Worm (Caenorhabditis elegans) whole organism, L2 larva: ENCODE results near the gene pag-3.

Experiments
- C34F6.9 ChIP-seq: fragments of 150-350 bp; optimal IDR thresholded peaks from 2 replicates; lab custom pipeline; 2014; ENCODE audit warnings: missing biosample characterization, missing genetic modification characterization
- F13H6.1 ChIP-seq: sonication (generic microtip); optimal IDR thresholded peaks from 2 replicates; lab custom pipeline; 2016; ENCODE audit warnings: missing genetic modification characterization, missing compliant biosample characterization
- R02D3.7 ChIP-seq: fragments of 150-350 bp; optimal IDR thresholded peaks from 2 replicates; lab custom pipeline; 2014; ENCODE audit warnings: missing biosample characterization, missing genetic modification characterization
- Y55F3AM.14 ChIP-seq: fragments of 200-800 bp; sonication (Bioruptor generic); optimal IDR thresholded peaks from 2 replicates; lab custom pipeline; 2018; ENCODE audit warnings: mild to moderate bottlenecking, missing genetic modification characterization, missing compliant biosample characterization
- ZK546.5 ChIP-seq: sonication (generic microtip); optimal IDR thresholded peaks from 2 replicates; lab custom pipeline; 2017; ENCODE audit warnings: missing biosample characterization, missing genetic modification characterization
- alr-1 ChIP-seq: fragments of 150-350 bp; optimal IDR thresholded peaks from 2 replicates; lab custom pipeline; 2014; ENCODE audit warnings: missing biosample characterization, missing genetic modification characterization
- aly-2 ChIP-seq: fragments of 150-350 bp; optimal IDR thresholded peaks from 2 replicates; lab custom pipeline; 2014; ENCODE audit warnings: missing biosample characterization, missing genetic modification characterization
- ama-1 ChIP-seq: fragments of 150-350 bp; optimal IDR thresholded peaks from 2 replicates; lab custom pipeline; 2018; ENCODE audit warnings: inconsistent platforms
- blmp-1 ChIP-seq: sonication (generic microtip); optimal IDR thresholded peaks from 2 replicates; lab custom pipeline; 2017; ENCODE audit warnings: missing genetic modification characterization, mild to moderate bottlenecking, missing compliant biosample characterization, antibody characterized with exemption, moderate library complexity; ENCODE audit not compliant: insufficient read depth
- crh-2 ChIP-seq: sonication (generic microtip); optimal IDR thresholded peaks from 2 replicates; lab custom pipeline; 2017; ENCODE audit warnings: missing biosample characterization, missing genetic modification characterization
- dmd-4 ChIP-seq: sonication (generic microtip); optimal IDR thresholded peaks from 2 replicates; lab custom pipeline; 2017; ENCODE audit warnings: missing biosample characterization, missing genetic modification characterization
- elt-1 ChIP-seq: fragments of 150-350 bp; optimal IDR thresholded peaks from 2 replicates; lab custom pipeline; 2014; ENCODE audit warnings: missing biosample characterization, missing genetic modification characterization
- fos-1 ChIP-seq: fragments of 150-350 bp; optimal IDR thresholded peaks from 2 replicates; lab custom pipeline; 2014; ENCODE audit warnings: missing biosample characterization, missing genetic modification characterization
- lin-11 ChIP-seq: fragments of 150-350 bp; sonication (generic microtip); optimal IDR thresholded peaks from 2 replicates; lab custom pipeline; 2014; ENCODE audit warnings: missing biosample characterization, missing genetic modification characterization, inconsistent platforms, mixed read lengths
- lin-13 ChIP-seq: fragments of 150-350 bp; optimal IDR thresholded peaks from 2 replicates; lab custom pipeline; 2014; ENCODE audit warnings: missing biosample characterization, missing genetic modification reagents, missing genetic modification characterization
- mab-5 ChIP-seq: fragments of 150-350 bp; optimal IDR thresholded peaks from 2 replicates; lab custom pipeline; 2014; ENCODE audit warnings: missing biosample characterization, missing genetic modification characterization
- mbf-1 ChIP-seq: sonication (generic microtip); optimal IDR thresholded peaks from 2 replicates; lab custom pipeline; 2017; ENCODE audit warnings: missing biosample characterization, missing genetic modification characterization
- nhr-10 ChIP-seq: sonication (generic microtip); optimal IDR thresholded peaks from 2 replicates; lab custom pipeline; 2017; ENCODE audit warnings: missing biosample characterization, missing genetic modification characterization
- nhr-129 ChIP-seq: fragments of 150-350 bp; optimal IDR thresholded peaks from 2 replicates; lab custom pipeline; 2014; ENCODE audit warnings: missing biosample characterization, missing genetic modification characterization
- nhr-23 ChIP-seq: fragments of 150-350 bp; optimal IDR thresholded peaks from 2 replicates; lab custom pipeline; 2014; ENCODE audit warnings: missing biosample characterization, missing genetic modification reagents, missing genetic modification characterization
- nhr-237 ChIP-seq: fragments of 150-350 bp; optimal IDR thresholded peaks from 2 replicates; lab custom pipeline; 2014; ENCODE audit warnings: missing biosample characterization, missing genetic modification characterization
- nhr-6 ChIP-seq: fragments of 150-350 bp; optimal IDR thresholded peaks from 2 replicates; lab custom pipeline; 2014; ENCODE audit warnings: missing biosample characterization, missing genetic modification characterization
- nhr-77 ChIP-seq: fragments of 150-350 bp; optimal IDR thresholded peaks from 2 replicates; lab custom pipeline; 2014; ENCODE audit warnings: missing biosample characterization, missing genetic modification characterization
- skn-1 ChIP-seq: sonication (generic microtip); optimal IDR thresholded peaks from 2 replicates; lab custom pipeline; 2017; ENCODE audit warnings: missing biosample characterization, missing genetic modification characterization
- sma-3 ChIP-seq: sonication (generic microtip); optimal IDR thresholded peaks from 2 replicates; lab custom pipeline; 2016; ENCODE audit warnings: missing genetic modification reagents, missing genetic modification characterization, missing compliant biosample characterization
- sma-9 ChIP-seq, 2 experiments: fragments of 150-350 bp in 1 of 2; sonication (generic microtip) in 1 of 2; optimal IDR thresholded peaks; 2 replicates each; lab custom pipeline; 2014 to 2016; ENCODE audit warnings: missing genetic modification characterization in 2 of 2, mild to moderate bottlenecking in 1 of 2, missing biosample characterization in 1 of 2, missing compliant biosample characterization in 1 of 2, missing genetic modification reagents in 1 of 2, moderate library complexity in 1 of 2
- snpc-4 ChIP-seq: fragments of 150-350 bp; optimal IDR thresholded peaks from 2 replicates; lab custom pipeline; 2014; ENCODE audit warnings: missing biosample characterization, missing genetic modification characterization
- unc-39 ChIP-seq: fragments of 150-350 bp; optimal IDR thresholded peaks from 2 replicates; lab custom pipeline; 2014; ENCODE audit warnings: missing biosample characterization, missing genetic modification characterization
- unc-62 ChIP-seq: fragments of 150-350 bp; optimal IDR thresholded peaks from 2 replicates; lab custom pipeline; 2014; ENCODE audit warnings: missing biosample characterization, missing genetic modification reagents, missing genetic modification characterization
- ztf-1 ChIP-seq: fragments of 200-800 bp; sonication (Bioruptor generic); conservative IDR thresholded peaks from 2 replicates; pipeline ENCODE4 v1.3.6; 2022; ENCODE audit warnings: missing genetic modification characterization, missing compliant biosample characterization
- ztf-11 ChIP-seq: sonication (generic microtip); optimal IDR thresholded peaks from 2 replicates; lab custom pipeline; 2017; ENCODE audit warnings: missing biosample characterization, missing genetic modification characterization
- ztf-4 ChIP-seq: fragments of 150-350 bp; optimal IDR thresholded peaks from 2 replicates; lab custom pipeline; 2014; ENCODE audit warnings: missing biosample characterization, missing genetic modification characterization

pag-3 gene

DNA sequence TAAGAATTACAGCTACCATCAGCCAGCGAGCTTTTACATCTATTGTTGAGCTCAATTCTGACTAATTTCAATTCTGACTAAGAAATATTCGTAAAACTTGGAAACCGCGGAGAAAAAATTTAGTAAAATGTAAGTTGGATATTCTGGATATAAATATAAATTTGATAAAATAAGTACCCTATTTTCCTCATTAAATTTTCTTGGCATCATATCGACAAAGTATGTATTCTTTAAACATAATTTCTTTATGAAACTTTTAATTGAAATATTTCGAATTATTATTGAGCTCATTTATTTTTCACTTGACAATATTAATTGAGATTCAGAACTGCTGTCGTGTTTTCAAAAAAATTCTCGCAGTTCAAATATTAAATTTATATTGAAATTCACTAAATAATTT lies 24.9 kb downstream of the pag-3 start:
- TF ChIP-seq ztf-1 (GFP tag; lab: Robert Waterston, UW) (no peak), nhr-10 (no peak), mbf-1 (no peak), skn-1 (tag; lab: Kevin White, UChicago) (no peak)
- TF ChIP-seq, all 48 proteins: peak for 0

DNA sequence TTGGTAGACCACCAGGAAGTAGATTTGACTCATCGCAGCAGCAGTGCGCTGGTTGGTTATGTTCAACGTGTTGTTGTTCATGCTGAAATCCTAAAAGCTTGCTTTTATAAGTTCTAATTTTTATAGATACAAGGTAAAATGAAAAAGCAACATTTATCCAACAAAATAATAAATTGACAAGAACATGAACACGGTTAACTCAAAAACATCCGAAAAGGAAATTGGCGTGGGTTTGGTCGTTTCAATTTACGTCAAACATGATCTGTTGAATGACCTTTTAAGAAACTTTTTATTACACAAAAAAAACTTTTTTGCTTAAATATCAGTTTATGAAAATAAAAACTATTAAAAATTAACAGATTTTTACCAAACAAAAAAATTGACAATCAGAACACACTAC lies 25.6 kb downstream of the pag-3 start, which contains the start of gene ntr-2:
TSS of gene ntr-2 (minus strand) at position 101 of the 400 bp plus-strand sequence.
- TF ChIP-seq fos-1 (no peak), R02D3.7 (tag; lab: Kevin White, UChicago) (no peak), lin-13 (GFP tag; lab: Kevin White, UChicago) (no peak), dmd-4 (tag; lab: Kevin White, UChicago) (no peak), nhr-77 (no peak), nhr-237 (tag; lab: Kevin White, UChicago) (no peak), ama-1 (lab: Kevin White, UChicago) (no peak), snpc-4 (tag; lab: Kevin White, UChicago) (no peak), skn-1 (tag; lab: Kevin White, UChicago) (no peak), sma-3 (GFP tag; lab: Kevin White, UChicago) (no peak), ztf-1 (GFP tag; lab: Robert Waterston, UW) (no peak), nhr-10 (no peak), nhr-23 (tag; lab: Kevin White, UChicago) (no peak), nhr-6 (tag; lab: Kevin White, UChicago) (no peak), mbf-1 (no peak)

DNA sequence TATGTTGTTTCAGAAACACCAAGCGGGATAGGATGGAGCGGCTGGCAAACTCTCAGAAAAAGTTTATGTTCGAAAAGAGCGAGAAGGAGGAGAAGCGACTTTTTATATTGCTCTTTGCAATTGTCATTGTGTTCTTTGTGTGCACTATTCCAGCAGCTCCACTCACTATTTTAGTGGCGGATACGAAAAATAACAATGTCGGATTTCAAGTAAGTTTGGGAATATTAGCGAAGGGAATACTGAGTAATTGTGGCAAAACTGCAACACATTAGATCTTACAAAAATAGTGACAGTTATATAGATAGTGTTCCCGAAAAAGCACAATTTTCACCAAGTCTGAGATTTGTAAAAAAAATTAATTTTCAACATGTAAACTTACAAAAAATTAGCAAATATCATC lies 31.7 kb downstream of the pag-3 start:
- TF ChIP-seq C34F6.9 (tag; lab: Kevin White, UChicago) (no peak), unc-39 (no peak), dmd-4 (tag; lab: Kevin White, UChicago) (no peak)

DNA sequence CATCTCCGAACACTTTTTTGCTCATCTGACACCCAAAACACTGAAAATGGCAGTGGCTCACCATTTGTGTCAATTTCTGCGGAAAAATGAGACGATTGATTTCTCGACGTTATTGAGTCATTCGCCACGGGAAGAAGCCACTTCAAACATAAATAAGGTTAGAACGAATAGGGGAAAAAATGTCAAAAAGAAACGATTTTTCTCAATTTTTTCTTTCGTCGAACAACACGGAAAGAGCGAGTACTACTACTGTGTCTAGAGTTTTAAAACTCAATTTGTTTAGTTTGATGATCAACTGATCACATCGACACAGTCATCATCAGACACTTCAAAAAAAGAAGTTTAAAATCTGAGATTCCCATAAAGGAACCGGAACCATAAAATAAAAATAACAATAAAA lies 33.6 kb downstream of the pag-3 start:
- TF ChIP-seq ztf-4 (tag; lab: Kevin White, UChicago) = no peak
- TF ChIP-seq nhr-10 = no peak
- no peak for TF ChIP-seq aly-2 (tag; lab: Kevin White, UChicago)
- TF ChIP-seq ztf-1 (GFP tag; lab: Robert Waterston, UW) = no peak
- TF ChIP-seq unc-62 (GFP tag; lab: Kevin White, UChicago) = no peak
- no peak for TF ChIP-seq sma-3 (GFP tag; lab: Kevin White, UChicago)
- no peak for TF ChIP-seq skn-1 (tag; lab: Kevin White, UChicago)
- TF ChIP-seq ZK546.5 (tag; lab: Kevin White, UChicago) = no peak
- no peak for TF ChIP-seq sma-9 (GFP tag; optimal IDR thresholded peaks at IDR 0.05; lab: Kevin White, UChicago)
- no peak for TF ChIP-seq sma-9 (tag; optimal IDR thresholded peaks at IDR 0.05; lab: Kevin White, UChicago)
- no peak for TF ChIP-seq mbf-1
- TF ChIP-seq lin-11 (tag; lab: Kevin White, UChicago) = no peak
- no peak for TF ChIP-seq fos-1
- no peak for TF ChIP-seq mab-5 (tag; lab: Kevin White, UChicago)

ce11 chrX:14918538-14918937 lies 35.9 kb downstream of the pag-3 start, which contains the start of gene npr-40:
TSS of gene npr-40 (plus strand) at chrX:14918838.
- TF ChIP-seq lin-11 (tag; lab: Kevin White, UChicago) (no peak), blmp-1 (no peak), ztf-1 (GFP tag; lab: Robert Waterston, UW) (no peak), lin-13 (GFP tag; lab: Kevin White, UChicago) (no peak), ztf-11 (tag; lab: Kevin White, UChicago) (no peak), nhr-129 (no peak), mbf-1 (no peak), F13H6.1 (tag; lab: Kevin White, UChicago) (no peak), ZK546.5 (tag; lab: Kevin White, UChicago) (no peak), crh-2 (tag; lab: Kevin White, UChicago) (no peak), sma-3 (GFP tag; lab: Kevin White, UChicago) (no peak), Y55F3AM.14 (GFP tag; lab: Kevin White, UChicago) (no peak), alr-1 (no peak), aly-2 (tag; lab: Kevin White, UChicago) (no peak)
- TF ChIP-seq, all 48 proteins: peak for 0

DNA sequence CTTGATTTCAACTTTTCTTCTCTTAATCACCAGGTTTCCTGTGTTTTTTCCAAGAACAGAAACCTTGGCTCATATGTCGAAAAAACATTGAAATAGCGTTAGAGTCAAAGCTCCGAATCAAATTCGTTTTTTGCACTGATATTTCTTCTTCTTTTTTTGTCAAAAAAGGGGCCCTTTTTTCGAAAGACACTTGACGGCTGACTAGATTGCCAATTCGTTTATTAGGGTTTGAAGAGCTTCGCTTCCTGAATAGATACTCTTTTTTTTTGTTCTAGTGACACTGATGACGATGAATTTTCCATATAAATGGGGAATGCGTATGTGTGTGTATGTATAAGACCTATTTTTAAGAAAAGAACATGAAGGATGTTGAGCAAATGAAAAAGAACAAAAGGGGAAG lies 37.7 kb downstream of the pag-3 start:
- TF ChIP-seq elt-1 (tag; lab: Kevin White, UChicago) = no peak
- TF ChIP-seq nhr-129 = no peak
- no peak for TF ChIP-seq ztf-11 (tag; lab: Kevin White, UChicago)
- TF ChIP-seq snpc-4 (tag; lab: Kevin White, UChicago) = no peak
- TF ChIP-seq Y55F3AM.14 (GFP tag; lab: Kevin White, UChicago) = no peak
- no peak for TF ChIP-seq nhr-77
- no peak for TF ChIP-seq crh-2 (tag; lab: Kevin White, UChicago)
- no peak for TF ChIP-seq nhr-23 (tag; lab: Kevin White, UChicago)
- TF ChIP-seq ama-1 (lab: Kevin White, UChicago) = no peak
